Fruit fly (Drosophila melanogaster): ENCODE measurements around the gene mth.

Gene mth

DNA sequence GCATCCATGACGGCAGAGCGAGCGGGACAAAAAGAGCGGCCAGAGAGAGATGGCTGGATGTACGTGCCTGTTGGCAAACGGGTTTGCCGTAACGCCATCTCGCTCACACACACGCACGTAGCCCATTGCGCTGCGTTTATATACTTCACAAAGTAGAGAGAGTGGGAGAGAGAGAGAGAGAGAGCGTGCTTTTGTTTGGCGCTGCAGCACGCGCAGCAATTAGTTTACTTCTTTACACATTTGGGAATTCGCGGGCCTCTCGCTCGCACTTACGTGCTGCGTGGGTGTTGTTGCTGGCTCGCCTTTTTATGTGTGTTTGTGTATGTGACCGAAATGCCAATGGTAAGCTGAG, 31.3 kb upstream of the mth start (continued):
- TF ChIP-seq Asciz (GFP tag; optimal IDR thresholded peaks at IDR 0.05) = no peak
- TF ChIP-seq mirr (GFP tag; optimal IDR thresholded peaks at IDR 0.05) = peak; percentile 2
- TF ChIP-seq dysf (GFP tag; IDR thresholded peaks at IDR 0.05) = no peak
- peak; percentile 31; the same call in 1 of the 2 replicates for TF ChIP-seq unc-4 (GFP tag; IDR thresholded peaks at IDR 0.05; ENCODE audit: partially characterized antibody)
- TF ChIP-seq D (optimal IDR thresholded peaks at IDR 0.05) = peak; percentile 97
- TF ChIP-seq D (GFP tag; optimal IDR thresholded peaks at IDR 0.05) = no peak
- peak; percentile 98 for TF ChIP-seq cg (GFP tag; optimal IDR thresholded peaks at IDR 0.05)
- no peak for TF ChIP-seq Myb (GFP tag; optimal IDR thresholded peaks at IDR 0.05)
- TF ChIP-seq wek (GFP tag; optimal IDR thresholded peaks at IDR 0.05) = no peak
- TF ChIP-seq shn (GFP tag; optimal IDR thresholded peaks at IDR 0.05) = no peak
- TF ChIP-seq Aef1 (GFP tag; IDR thresholded peaks at IDR 0.05) = peak; percentile 71
- peak; percentile 48; the same call in 1 of the 3 replicates for TF ChIP-seq knrl (GFP tag; IDR thresholded peaks at IDR 0.05; ENCODE audit: partially characterized antibody)
- peak; percentile 55 for TF ChIP-seq nerfin-1 (tag; optimal IDR thresholded peaks at IDR 0.05)
- TF ChIP-seq CG10321 (GFP tag; IDR thresholded peaks at IDR 0.05) = peak; percentile 99
- 0 out of 2 replicates have a peak, but pooled peaks have one; percentile 30 for TF ChIP-seq ato (GFP tag; IDR thresholded peaks at IDR 0.05; ENCODE audit: partially characterized antibody)
- no peak for TF ChIP-seq CG16779 (GFP tag; IDR thresholded peaks at IDR 0.05)
- TF ChIP-seq CG12769 (tag; optimal IDR thresholded peaks at IDR 0.05) = peak; percentile 57
- no peak for TF ChIP-seq CG7745 (tag; optimal IDR thresholded peaks at IDR 0.05)
- no peak for TF ChIP-seq CG3995 (GFP tag; optimal IDR thresholded peaks at IDR 0.05)
- TF ChIP-seq Deaf1 (tag; optimal IDR thresholded peaks at IDR 0.05) = no peak
- peak; percentile 55 for TF ChIP-seq Scr (GFP tag; IDR thresholded peaks at IDR 0.05; ENCODE audit: partially characterized antibody)
- no peak for TF ChIP-seq pzg (GFP tag; optimal IDR thresholded peaks at IDR 0.05)
- TF ChIP-seq Bgb (GFP tag; IDR thresholded peaks at IDR 0.05; ENCODE audit: partially characterized antibody) = peak; percentile 42; the same call in 1 of the 2 replicates
- TF ChIP-seq CG6175 (GFP tag; IDR thresholded peaks at IDR 0.05) = no peak
- peak; percentile 91 for TF ChIP-seq sr (GFP tag; IDR thresholded peaks at IDR 0.05)
- peak; percentile 98 for TF ChIP-seq abd-A (tag; optimal IDR thresholded peaks at IDR 0.05)
- peak; percentile 50 to 62 for TF ChIP-seq Trl (optimal IDR thresholded peaks at IDR 0.05)
- TF ChIP-seq Trl (GFP tag; optimal IDR thresholded peaks at IDR 0.05) = no peak
- TF ChIP-seq bbx (GFP tag; IDR thresholded peaks at IDR 0.05; ENCODE audit: partially characterized antibody) = peak; percentile 60
- TF ChIP-seq cad (GFP tag; optimal IDR thresholded peaks at IDR 0.05) = peak; percentile 52
- TF ChIP-seq HmgD (GFP tag; optimal IDR thresholded peaks at IDR 0.05) = peak; percentile 94
- TF ChIP-seq grau (tag; optimal IDR thresholded peaks at IDR 0.05) = no peak
- peak; percentile 90 for TF ChIP-seq ewg (GFP tag; optimal IDR thresholded peaks at IDR 0.05)
- peak; percentile 64 for TF ChIP-seq sens (GFP tag)
- peak; percentile 24; the same call in 1 of the 2 replicates for TF ChIP-seq CG6272 (GFP tag; IDR thresholded peaks at IDR 0.05)
- peak; percentile 100 for TF ChIP-seq CG1832 (GFP tag; optimal IDR thresholded peaks at IDR 0.05)
- 0 out of 2 replicates have a peak, but pooled peaks have one; percentile 46 for TF ChIP-seq CG42726 (GFP tag; IDR thresholded peaks at IDR 0.05; ENCODE audit: partially characterized antibody)

DNA sequence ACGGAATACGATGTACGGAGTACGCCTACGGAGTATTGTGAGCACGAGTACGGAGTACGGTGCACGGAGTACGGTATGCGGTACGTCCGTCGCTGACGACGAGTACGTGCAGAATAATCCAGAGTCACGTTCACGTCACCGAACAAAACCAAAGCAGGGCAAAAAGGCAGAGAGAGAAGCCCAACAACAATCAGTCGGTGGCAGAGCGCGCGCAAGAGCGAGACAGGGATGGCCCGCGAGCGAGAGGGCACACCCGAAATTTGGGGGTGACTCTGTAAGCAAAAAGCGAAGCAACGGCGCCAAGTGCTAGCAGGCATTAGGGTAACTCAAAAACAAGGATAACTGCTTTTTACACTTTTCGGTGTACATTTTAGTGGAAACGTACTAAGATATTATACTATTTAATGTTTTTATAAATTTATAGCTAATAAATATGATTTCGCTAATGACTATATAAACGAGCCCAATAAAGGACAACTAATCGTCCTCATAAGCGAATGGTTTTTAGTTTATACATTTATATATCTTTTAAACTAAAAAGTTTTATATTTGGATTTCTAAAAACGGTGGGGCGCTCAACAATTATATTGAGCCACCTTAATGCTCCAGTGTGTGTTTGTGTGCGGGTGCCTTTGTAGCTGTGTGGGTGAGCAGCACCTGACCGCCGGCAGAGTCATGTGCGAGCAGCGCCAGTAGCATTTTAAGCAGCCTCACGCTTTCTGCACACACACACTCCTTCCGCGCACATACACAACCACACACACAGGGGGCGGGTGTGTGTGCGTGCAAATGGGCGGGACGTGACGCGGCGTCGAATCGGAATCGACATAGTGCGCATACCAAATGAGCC, 30.7 kb upstream of the mth start:
- TF ChIP-seq CG11695 (GFP tag; IDR thresholded peaks at IDR 0.05) (peak; percentile 92), Max (GFP tag; optimal IDR thresholded peaks at IDR 0.05) (peak; percentile 74), HHEX (GFP tag; optimal IDR thresholded peaks at IDR 0.05) (peak; percentile 93), CG34376 (GFP tag; optimal IDR thresholded peaks at IDR 0.05) (peak; percentile 94), gem (tag; optimal IDR thresholded peaks at IDR 0.05) (peak; percentile 97), ato (GFP tag; IDR thresholded peaks at IDR 0.05; ENCODE audit: partially characterized antibody) (no peak; the same call in 1 of the 2 replicates), klu (GFP tag; IDR thresholded peaks at IDR 0.05) (peak; percentile 50), her (GFP tag; optimal IDR thresholded peaks at IDR 0.05) (no peak), CG9797 (GFP tag; optimal IDR thresholded peaks at IDR 0.05) (peak; percentile 18), CG2202 (tag; optimal IDR thresholded peaks at IDR 0.05) (peak; percentile 84), repo (GFP tag; optimal IDR thresholded peaks at IDR 0.05) (no peak), sisA (GFP tag; IDR thresholded peaks at IDR 0.05) (peak; percentile 50; the same call in 1 of the 2 replicates), Rfx (GFP tag; IDR thresholded peaks at IDR 0.05) (peak; percentile 79), CG13624 (GFP tag; optimal IDR thresholded peaks at IDR 0.05) (no peak), CG18599 (GFP tag; optimal IDR thresholded peaks at IDR 0.05) (peak; percentile 98)
